Worm (Caenorhabditis elegans): ENCODE measurements around the gene F59B10.2.

- no peak for TF ChIP-seq ham-2 (GFP tag; optimal IDR thresholded peaks at IDR 0.05)
- no peak for TF ChIP-seq nhr-12 (tag; optimal IDR thresholded peaks at IDR 0.05)
- no peak for TF ChIP-seq ztf-11 (tag; optimal IDR thresholded peaks at IDR 0.05)
Observed at ce11 chrII:10554046-10554399, 44.4 kb upstream of the F59B10.2 start.

All from whole organism, mixed stage, embryonic.